Fruit fly (Drosophila melanogaster) whole organism, prepupa: Measurements from ENCODE around the gene Fum2.

Source experiments
- Blimp-1 ChIP-seq: fragments of 200-800 bp; sonication (Bioruptor generic); optimal IDR thresholded peaks from 3 replicates; lab custom pipeline; 2017; ENCODE audit warnings: missing biosample characterization, missing genetic modification characterization, mild to moderate bottlenecking, moderate library complexity, missing genetic modification reagents
- CG10631 ChIP-seq: fragments of 200-800 bp; sonication (Bioruptor generic); optimal IDR thresholded peaks from 2 replicates; lab custom pipeline; 2016; ENCODE audit warnings: missing biosample characterization, missing genetic modification characterization
- CG10669 ChIP-seq: fragments of 200-800 bp; sonication (Bioruptor generic); optimal IDR thresholded peaks from 3 replicates; lab custom pipeline; 2018; ENCODE audit warnings: missing biosample characterization, mild to moderate bottlenecking, missing genetic modification characterization, moderate library complexity
- CG11902 ChIP-seq: fragments of 200-800 bp; sonication (Bioruptor generic); optimal IDR thresholded peaks from 3 replicates; lab custom pipeline; 2016; ENCODE audit warnings: missing biosample characterization, missing genetic modification characterization
- CG15336 ChIP-seq: fragments of 200-800 bp; sonication (Bioruptor generic); IDR thresholded peaks from 2 replicates; pipeline ENCODE4 v1.3.6; 2022; ENCODE audit warnings: missing biosample characterization, missing genetic modification characterization
- CG1621 ChIP-seq: fragments of 200-800 bp; sonication (Bioruptor generic); optimal IDR thresholded peaks from 3 replicates; lab custom pipeline; 2018; ENCODE audit warnings: missing biosample characterization, mild to moderate bottlenecking, missing genetic modification characterization
- CG16779 ChIP-seq: fragments of 200-800 bp; sonication (Bioruptor generic); optimal IDR thresholded peaks from 3 replicates; lab custom pipeline; 2017; ENCODE audit warnings: missing biosample characterization, mild to moderate bottlenecking, missing genetic modification characterization
- CG3032 ChIP-seq: fragments of 200-800 bp; optimal IDR thresholded peaks from 2 replicates; lab custom pipeline; 2019; ENCODE audit warnings: missing biosample characterization, mild to moderate bottlenecking, missing genetic modification characterization, moderate library complexity
- CG3919 ChIP-seq: fragments of 200-800 bp; sonication (Bioruptor generic); optimal IDR thresholded peaks from 3 replicates; lab custom pipeline; 2016; ENCODE audit warnings: missing biosample characterization, missing genetic modification characterization
- CG4318 ChIP-seq: fragments of 200-800 bp; sonication (Bioruptor generic); optimal IDR thresholded peaks from 3 replicates; lab custom pipeline; 2017; ENCODE audit warnings: missing biosample characterization, mild to moderate bottlenecking, missing genetic modification characterization
- CG6163 ChIP-seq: fragments of 200-800 bp; sonication (Bioruptor generic); IDR thresholded peaks from 3 replicates; pipeline ENCODE4 v1.3.6; 2022; ENCODE audit warnings: missing biosample characterization, missing genetic modification characterization
- CG6276 ChIP-seq: fragments of 200-800 bp; sonication (Bioruptor generic); optimal IDR thresholded peaks from 2 replicates; lab custom pipeline; 2017; ENCODE audit warnings: missing biosample characterization, mild to moderate bottlenecking, missing genetic modification characterization
- CG6808 ChIP-seq: fragments of 200-800 bp; sonication (Bioruptor generic); optimal IDR thresholded peaks from 3 replicates; lab custom pipeline; 2017; ENCODE audit warnings: missing biosample characterization, missing genetic modification characterization, mild to moderate bottlenecking, moderate library complexity, missing genetic modification reagents
- CG7368 ChIP-seq: fragments of 200-800 bp; sonication (Bioruptor generic); optimal IDR thresholded peaks from 3 replicates; lab custom pipeline; 2016; ENCODE audit warnings: missing biosample characterization, missing genetic modification characterization
- CG8119 ChIP-seq: fragments of 200-800 bp; sonication (Bioruptor generic); IDR thresholded peaks from 3 replicates; pipeline ENCODE4 v1.3.6; 2022; ENCODE audit warnings: missing biosample characterization, missing genetic modification characterization
- CG8319 ChIP-seq: fragments of 200-800 bp; sonication (Bioruptor generic); optimal IDR thresholded peaks from 3 replicates; lab custom pipeline; 2016; ENCODE audit warnings: missing biosample characterization, missing genetic modification characterization
- CG9139 ChIP-seq: fragments of 200-800 bp; sonication (Bioruptor generic); optimal IDR thresholded peaks from 3 replicates; lab custom pipeline; 2017; ENCODE audit warnings: missing biosample characterization, mild to moderate bottlenecking, missing genetic modification characterization
- Eip75B ChIP-seq: fragments of 200-800 bp; sonication (Bioruptor generic); optimal IDR thresholded peaks from 3 replicates; lab custom pipeline; 2016; ENCODE audit warnings: missing biosample characterization, missing genetic modification characterization
- Eip78C ChIP-seq: fragments of 200-800 bp; sonication (Bioruptor generic); peaks from one replicate; lab custom pipeline; 2016; ENCODE audit warnings: missing biosample characterization, missing genetic modification characterization
- Eip93F ChIP-seq: fragments of 200-800 bp; sonication (Bioruptor generic); optimal IDR thresholded peaks from 2 replicates; lab custom pipeline; 2016; ENCODE audit warnings: missing biosample characterization, mild to moderate bottlenecking, missing genetic modification characterization
- Ets96B ChIP-seq: fragments of 200-800 bp; optimal IDR thresholded peaks from 2 replicates; lab custom pipeline; 2019; ENCODE audit warnings: missing biosample characterization, mild to moderate bottlenecking, missing genetic modification characterization, moderate library complexity
- Gug ChIP-seq: fragments of 200-800 bp; sonication (Bioruptor generic); IDR thresholded peaks from 2 replicates; pipeline ENCODE4 v1.3.6; 2022; ENCODE audit warnings: missing biosample characterization, missing genetic modification characterization
- Hr39 ChIP-seq: fragments of 200-800 bp; sonication (Bioruptor generic); optimal IDR thresholded peaks from 2 replicates; lab custom pipeline; 2016; ENCODE audit warnings: missing biosample characterization, missing genetic modification characterization
- Met ChIP-seq: fragments of 200-800 bp; sonication (Bioruptor generic); optimal IDR thresholded peaks from 3 replicates; lab custom pipeline; 2016; ENCODE audit warnings: missing biosample characterization, missing genetic modification characterization
- Smox ChIP-seq: fragments of 200-800 bp; sonication (Bioruptor generic); optimal IDR thresholded peaks from 3 replicates; lab custom pipeline; 2016; ENCODE audit warnings: missing biosample characterization, missing genetic modification characterization
- Sox102F ChIP-seq: fragments of 200-800 bp; sonication (Bioruptor generic); optimal IDR thresholded peaks from 2 replicates; lab custom pipeline; 2016; ENCODE audit warnings: missing biosample characterization, mild to moderate bottlenecking, missing genetic modification characterization
- Sox14 ChIP-seq: fragments of 200-800 bp; sonication (Bioruptor generic); optimal IDR thresholded peaks from 3 replicates; lab custom pipeline; 2016; ENCODE audit warnings: missing biosample characterization, missing genetic modification characterization
- achi ChIP-seq: fragments of 200-800 bp; sonication (Bioruptor generic); optimal IDR thresholded peaks from 3 replicates; lab custom pipeline; 2016; ENCODE audit warnings: missing biosample characterization, missing genetic modification characterization
- acj6 ChIP-seq: fragments of 200-800 bp; sonication (Bioruptor generic); optimal IDR thresholded peaks from 3 replicates; lab custom pipeline; 2016; ENCODE audit warnings: missing biosample characterization, missing genetic modification characterization
- dac ChIP-seq: fragments of 200-800 bp; sonication (Bioruptor generic); optimal IDR thresholded peaks from 2 replicates; lab custom pipeline; 2017; ENCODE audit warnings: missing biosample characterization, mild to moderate bottlenecking, missing genetic modification characterization
- eg ChIP-seq: fragments of 200-800 bp; sonication (Bioruptor generic); IDR thresholded peaks from 3 replicates; pipeline ENCODE4 v1.3.6; 2022; ENCODE audit warnings: missing biosample characterization, missing genetic modification characterization
- esn ChIP-seq: fragments of 200-800 bp; sonication (Bioruptor generic); optimal IDR thresholded peaks from 2 replicates; lab custom pipeline; 2016; ENCODE audit warnings: missing biosample characterization, mild to moderate bottlenecking, missing genetic modification characterization, moderate library complexity
- fd59A ChIP-seq: fragments of 200-800 bp; sonication (Bioruptor generic); optimal IDR thresholded peaks from 2 replicates; lab custom pipeline; 2017; ENCODE audit warnings: missing biosample characterization, mild to moderate bottlenecking, missing genetic modification characterization, missing genetic modification reagents
- fkh ChIP-seq: fragments of 200-800 bp; sonication (Bioruptor generic); optimal IDR thresholded peaks from 3 replicates; lab custom pipeline; 2017; ENCODE audit warnings: missing biosample characterization, mild to moderate bottlenecking, missing genetic modification characterization, moderate library complexity
- lz ChIP-seq: fragments of 200-800 bp; sonication (Bioruptor generic); optimal IDR thresholded peaks from 3 replicates; lab custom pipeline; 2016; ENCODE audit warnings: missing biosample characterization, missing genetic modification characterization
- pdm3 ChIP-seq: fragments of 200-800 bp; sonication (Bioruptor generic); optimal IDR thresholded peaks from 3 replicates; lab custom pipeline; 2016; ENCODE audit warnings: missing biosample characterization, missing genetic modification characterization
- salr ChIP-seq, 2 experiments: fragments of 200-800 bp; sonication (Bioruptor generic); optimal IDR thresholded peaks; 3 replicates each; lab custom pipeline; 2016 to 2018; ENCODE audit warnings: missing biosample characterization in 2 of 2, missing genetic modification characterization in 2 of 2, mild to moderate bottlenecking in 1 of 2
- spab ChIP-seq: fragments of 200-800 bp; sonication (Bioruptor generic); optimal IDR thresholded peaks from 2 replicates; lab custom pipeline; 2017; ENCODE audit warnings: missing biosample characterization, mild to moderate bottlenecking, missing genetic modification characterization, missing genetic modification reagents
- ss ChIP-seq, 2 experiments: fragments of 200-800 bp; sonication (Bioruptor generic); optimal IDR thresholded peaks; 2 replicates in 1 of 2; 3 replicates in 1 of 2; lab custom pipeline; 2017 to 2018; ENCODE audit warnings: mild to moderate bottlenecking in 2 of 2, missing biosample characterization in 2 of 2, missing genetic modification characterization in 2 of 2, moderate library complexity in 1 of 2
- svp ChIP-seq: fragments of 200-800 bp; sonication (Bioruptor generic); peaks from one replicate; lab custom pipeline; 2016; ENCODE audit warnings: missing biosample characterization, missing genetic modification characterization
- topi ChIP-seq: fragments of 200-800 bp; sonication (Bioruptor generic); optimal IDR thresholded peaks from 3 replicates; lab custom pipeline; 2016; ENCODE audit warnings: missing biosample characterization, missing genetic modification characterization
- vri ChIP-seq: fragments of 200-800 bp; sonication (Bioruptor generic); optimal IDR thresholded peaks from 3 replicates; lab custom pipeline; 2016; ENCODE audit warnings: missing biosample characterization, mild to moderate bottlenecking, missing genetic modification characterization

The Fum2 gene

DNA sequence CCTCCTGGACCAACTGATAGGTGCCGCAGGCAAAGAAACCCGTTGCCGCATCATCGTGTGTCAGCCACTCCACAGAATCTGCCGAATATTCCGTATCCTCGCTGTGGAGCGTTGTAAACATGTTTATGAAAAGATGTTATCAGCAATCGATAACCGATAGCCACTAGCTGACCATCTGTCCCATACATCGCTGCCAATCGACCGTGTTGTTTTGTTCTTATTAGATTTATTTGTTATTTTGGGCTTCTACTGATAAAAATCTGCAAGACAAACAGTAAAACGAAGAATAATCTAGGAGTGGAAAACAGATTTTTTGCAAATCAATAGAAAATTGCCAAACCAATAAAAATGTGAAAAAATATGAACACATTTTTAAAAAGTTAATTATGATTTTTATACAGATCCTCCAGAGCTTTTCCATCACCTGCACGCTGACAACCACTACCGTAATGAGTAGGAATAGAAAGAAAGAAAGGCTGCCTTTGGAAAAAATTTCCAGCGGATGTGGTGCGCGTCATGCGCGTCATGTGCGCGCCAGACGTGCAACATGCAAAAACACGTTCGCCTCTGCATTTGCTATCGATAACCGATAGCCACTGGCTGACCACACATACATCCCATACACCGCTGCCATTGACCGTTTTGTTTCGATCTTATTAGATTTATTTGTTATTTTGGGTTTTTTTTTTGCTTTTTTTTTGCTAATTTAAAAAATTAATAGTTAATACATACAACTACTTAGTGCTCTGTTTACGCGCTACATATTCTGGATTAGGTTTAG, 7.2 kb downstream of the Fum2 start, which contains the start of gene CG3184:
CG3184 (minus strand) TSS at position 155 of the 781 bp plus-strand sequence.
- TF ChIP-seq Smox (GFP tag; lab: Kevin White, UChicago) (no peak), Eip75B (GFP tag; lab: Kevin White, UChicago) (no peak), CG8119 (GFP tag; lab: Robert Waterston, UW) (no peak), CG10631 (GFP tag; lab: Kevin White, UChicago) (no peak), Sox14 (GFP tag; lab: Kevin White, UChicago) (no peak), CG7368 (GFP tag; lab: Kevin White, UChicago) (no peak), CG8319 (GFP tag; lab: Kevin White, UChicago) (no peak), CG11902 (GFP tag; lab: Kevin White, UChicago) (no peak), CG6276 (GFP tag; lab: Kevin White, UChicago) (no peak), pdm3 (GFP tag; lab: Kevin White, UChicago) (no peak)

DNA sequence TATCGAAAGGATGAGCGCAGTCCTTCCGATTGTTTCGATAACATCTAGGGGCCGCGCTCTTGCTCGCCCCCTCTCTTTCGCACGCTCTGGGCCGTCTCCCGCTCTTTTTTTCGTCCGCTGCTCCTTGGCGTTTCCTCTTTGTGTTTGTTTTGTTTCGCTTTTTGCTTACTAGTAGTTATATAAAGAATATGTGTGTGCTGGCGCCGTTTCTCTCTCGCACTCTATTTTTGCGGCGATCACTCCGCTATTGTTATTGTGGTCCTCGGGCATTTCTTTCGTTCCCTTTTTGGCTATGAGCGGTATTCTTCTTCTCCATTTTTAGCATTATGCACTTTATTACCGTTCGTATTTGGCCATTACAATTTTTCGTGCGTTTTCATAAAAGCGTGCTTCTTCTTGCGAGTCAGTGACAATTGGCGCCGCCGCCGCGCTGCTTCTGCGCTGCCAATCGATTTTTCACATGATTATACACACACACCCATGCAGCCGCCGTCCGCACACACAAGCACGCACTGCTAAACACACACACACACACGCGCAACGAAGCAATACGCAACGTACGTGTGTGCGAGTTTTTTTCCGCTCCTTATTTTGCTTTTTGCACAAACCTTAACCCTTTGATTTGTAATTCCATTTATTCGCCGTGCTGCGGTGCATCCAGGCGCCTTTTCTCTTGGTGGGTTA, 12.7 kb downstream of the Fum2 start:
- TF ChIP-seq ss (GFP tag; optimal IDR thresholded peaks at IDR 0.05; lab: Kevin White, UChicago): peak in 1 of 2 experiments; percentile 73
- TF ChIP-seq Sox14 (GFP tag; lab: Kevin White, UChicago): peak; percentile 3
- TF ChIP-seq Ets96B (tag; lab: Kevin White, UChicago): peak; percentile 0
- TF ChIP-seq CG3032 (tag; lab: Kevin White, UChicago): no peak
- peak; percentile 43 for TF ChIP-seq CG1621 (tag; lab: Kevin White, UChicago)
- TF ChIP-seq Eip75B (GFP tag; lab: Kevin White, UChicago): no peak
- peak; percentile 69 for TF ChIP-seq Eip78C

DNA sequence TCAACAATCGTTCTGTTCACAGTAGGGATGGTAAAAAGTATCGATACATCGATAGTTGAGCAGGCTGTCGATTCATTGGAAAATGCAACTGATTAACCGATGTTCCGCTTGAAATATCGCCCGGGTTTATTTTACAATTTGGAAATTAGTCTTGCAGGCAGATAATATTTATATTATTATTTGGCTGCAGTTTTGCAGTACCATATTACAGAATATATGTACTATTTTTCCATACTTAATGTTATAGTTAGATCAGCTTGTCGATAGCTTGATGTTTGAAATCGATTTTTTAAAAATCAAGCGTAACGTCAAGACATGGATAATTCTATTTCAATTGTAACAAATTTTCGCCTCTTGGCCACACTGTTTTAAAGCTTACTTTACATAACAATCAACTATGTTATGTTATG, 13.4 kb downstream of the Fum2 start, which contains the start of gene CG14442:
CG14442 (minus strand) TSS at position 29 of the 410 bp plus-strand sequence.
- TF ChIP-seq CG6808 (GFP tag; lab: Kevin White, UChicago) (no peak), salr (GFP tag; optimal IDR thresholded peaks at IDR 0.05; lab: Kevin White, UChicago) (no peak), Met (GFP tag; lab: Kevin White, UChicago) (peak; percentile 45), svp (GFP tag; lab: Kevin White, UChicago) (peak; percentile 76), CG3032 (tag; lab: Kevin White, UChicago) (peak; percentile 12), CG6276 (GFP tag; lab: Kevin White, UChicago) (no peak), fkh (GFP tag; lab: Kevin White, UChicago) (no peak), CG4318 (GFP tag; lab: Kevin White, UChicago) (no peak), esn (peak; percentile 49), ss (GFP tag; optimal IDR thresholded peaks at IDR 0.05; lab: Kevin White, UChicago) (no peak), vri (GFP tag; lab: Kevin White, UChicago) (no peak), CG1621 (tag; lab: Kevin White, UChicago) (no peak), Smox (GFP tag; lab: Kevin White, UChicago) (peak; percentile 52), CG8319 (GFP tag; lab: Kevin White, UChicago) (peak; percentile 15), CG9139 (no peak), CG3919 (GFP tag; lab: Kevin White, UChicago) (peak; percentile 30), Eip75B (GFP tag; lab: Kevin White, UChicago) (no peak), achi (GFP tag; lab: Kevin White, UChicago) (peak; percentile 40), Sox14 (GFP tag; lab: Kevin White, UChicago) (no peak), Gug (GFP tag; lab: Robert Waterston, UW) (no peak), lz (peak; percentile 60), CG8119 (GFP tag; lab: Robert Waterston, UW) (no peak), dac (GFP tag; lab: Kevin White, UChicago) (no peak), eg (peak; percentile 59), acj6 (GFP tag; lab: Kevin White, UChicago) (no peak), CG10669 (GFP tag; lab: Kevin White, UChicago) (no peak), Ets96B (tag; lab: Kevin White, UChicago) (no peak), fd59A (GFP tag; lab: Kevin White, UChicago) (no peak), CG15336 (GFP tag; lab: Robert Waterston, UW) (no peak), CG6163 (GFP tag; lab: Robert Waterston, UW) (no peak; the same call in 2 of the 3 replicates), Hr39 (peak; percentile 47), Eip93F (GFP tag; lab: Kevin White, UChicago) (no peak), spab (GFP tag; lab: Kevin White, UChicago) (no peak), CG16779 (tag; lab: Kevin White, UChicago) (no peak), topi (GFP tag; lab: Kevin White, UChicago) (peak; percentile 44), Eip78C (peak; percentile 47), Blimp-1 (GFP tag; lab: Kevin White, UChicago) (no peak), Sox102F (GFP tag; lab: Kevin White, UChicago) (no peak)
